Worm (Caenorhabditis elegans) whole organism, early embryonic: Measurements from ENCODE around the gene Y15E3A.3.

Source experiments
- B0310.2 ChIP-seq: sonication (generic microtip); optimal IDR thresholded peaks from 2 replicates; lab custom pipeline; 2016; ENCODE audit warnings: mild to moderate bottlenecking, missing genetic modification characterization, missing compliant biosample characterization
- F13C5.2 ChIP-seq: sonication (generic microtip); optimal IDR thresholded peaks from 2 replicates; lab custom pipeline; 2017; ENCODE audit warnings: mild to moderate bottlenecking, missing genetic modification characterization, inconsistent platforms, missing compliant biosample characterization
- aly-1 ChIP-seq: sonication (generic microtip); optimal IDR thresholded peaks from 2 replicates; lab custom pipeline; 2016; ENCODE audit warnings: missing genetic modification characterization, missing compliant biosample characterization
- ama-1 ChIP-seq: fragments of 150-350 bp; optimal IDR thresholded peaks from 2 replicates; lab custom pipeline; 2014
- ceh-13 ChIP-seq: fragments of 200-800 bp; sonication (Bioruptor generic); optimal IDR thresholded peaks from 2 replicates; lab custom pipeline; 2018; ENCODE audit warnings: mild to moderate bottlenecking, missing genetic modification characterization, missing compliant biosample characterization
- ceh-36 ChIP-seq: sonication (generic microtip); optimal IDR thresholded peaks from 2 replicates; lab custom pipeline; 2016; ENCODE audit warnings: missing genetic modification characterization, inconsistent platforms, missing compliant biosample characterization
- ets-7 ChIP-seq: sonication (generic microtip); optimal IDR thresholded peaks from 2 replicates; lab custom pipeline; 2016; ENCODE audit warnings: missing genotype, missing genetic modification characterization, missing compliant biosample characterization
- flt-1 ChIP-seq: fragments of 200-800 bp; sonication (Bioruptor generic); IDR thresholded peaks from 2 replicates; pipeline ENCODE4 v1.3.6; 2022; ENCODE audit warnings: missing genetic modification characterization, missing compliant biosample characterization
- hmbx-1 ChIP-seq: sonication (generic microtip); optimal IDR thresholded peaks from 2 replicates; lab custom pipeline; 2016; ENCODE audit warnings: mild to moderate bottlenecking, missing genetic modification characterization, missing compliant biosample characterization
- hmg-4 ChIP-seq: fragments of 200-800 bp; sonication (Bioruptor generic); optimal IDR thresholded peaks from 2 replicates; lab custom pipeline; 2018; ENCODE audit warnings: mild to moderate bottlenecking, missing genetic modification characterization, missing compliant biosample characterization
- hnd-1 ChIP-seq: sonication (generic microtip); optimal IDR thresholded peaks from 2 replicates; lab custom pipeline; 2016; ENCODE audit warnings: missing genetic modification characterization, missing compliant biosample characterization
- pes-1 ChIP-seq: fragments of 200-800 bp; sonication (Bioruptor generic); IDR thresholded peaks from 2 replicates; pipeline ENCODE4 v1.3.6; 2022; ENCODE audit warnings: missing genetic modification reagents, missing genetic modification characterization, missing compliant biosample characterization
- scrt-1 ChIP-seq: fragments of 200-800 bp; sonication (Bioruptor generic); IDR thresholded peaks from 2 replicates; pipeline ENCODE4 v1.3.6; 2022; ENCODE audit warnings: missing genetic modification characterization, missing compliant biosample characterization
- sea-1 ChIP-seq: fragments of 200-800 bp; sonication (Bioruptor generic); conservative IDR thresholded peaks from 2 replicates; pipeline ENCODE4 v1.3.6; 2022; ENCODE audit warnings: missing genetic modification characterization, missing compliant biosample characterization
- tbx-11 ChIP-seq: fragments of 200-800 bp; sonication (Bioruptor generic); IDR thresholded peaks from 2 replicates; pipeline ENCODE4 v1.3.6; 2022; ENCODE audit warnings: missing genetic modification characterization, missing compliant biosample characterization
- tbx-37 ChIP-seq: fragments of 200-800 bp; sonication (Bioruptor generic); conservative IDR thresholded peaks from 2 replicates; pipeline ENCODE4 v1.3.6; 2022; ENCODE audit warnings: missing genetic modification reagents, missing genetic modification characterization, missing compliant biosample characterization
- tra-4 ChIP-seq: sonication (generic microtip); optimal IDR thresholded peaks from 2 replicates; lab custom pipeline; 2017; ENCODE audit warnings: missing genetic modification characterization, missing compliant biosample characterization

Gene Y15E3A.3

DNA sequence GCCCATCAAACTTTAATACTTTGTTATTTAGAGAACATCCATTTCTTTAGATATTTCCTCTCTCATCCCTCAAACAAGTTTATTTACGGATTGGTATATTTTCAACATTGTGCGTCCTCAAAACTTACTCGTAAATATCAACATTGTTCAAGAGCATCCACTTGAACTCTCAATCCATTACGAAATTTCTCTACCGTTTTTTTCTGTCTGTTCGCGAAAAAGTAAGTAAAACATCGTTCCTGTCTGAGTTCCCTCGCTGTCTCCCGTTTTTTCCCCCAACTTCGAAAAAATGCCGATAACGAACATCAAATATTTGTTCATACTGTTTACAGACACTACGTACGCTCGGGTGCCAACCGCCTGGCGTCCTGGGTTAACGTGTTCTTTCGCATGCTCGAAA, 9.3 kb upstream of the Y15E3A.3 start:
- TF ChIP-seq scrt-1 (GFP tag; lab: Robert Waterston, UW) (no peak), flt-1 (GFP tag; lab: Robert Waterston, UW) (no peak), ets-7 (tag; lab: Kevin White, UChicago) (no peak), pes-1 (no peak), tbx-37 (GFP tag; lab: Robert Waterston, UW) (no peak), F13C5.2 (tag; lab: Kevin White, UChicago) (no peak), aly-1 (tag; lab: Kevin White, UChicago) (no peak), ceh-13 (GFP tag; lab: Kevin White, UChicago) (no peak), tbx-11 (no peak), hmbx-1 (tag; lab: Kevin White, UChicago) (no peak), sea-1 (no peak), B0310.2 (no peak), tra-4 (tag; lab: Kevin White, UChicago) (no peak), hnd-1 (tag; lab: Kevin White, UChicago) (no peak), ceh-36 (no peak), ama-1 (no peak), hmg-4 (GFP tag; lab: Kevin White, UChicago) (no peak)

- no peak for TF ChIP-seq tbx-11
- no peak for TF ChIP-seq sea-1
- TF ChIP-seq ceh-36, result no peak
- TF ChIP-seq hmbx-1 (tag; lab: Kevin White, UChicago), result no peak
- no peak for TF ChIP-seq B0310.2
- TF ChIP-seq ets-7 (tag; lab: Kevin White, UChicago), result no peak
- no peak for TF ChIP-seq tra-4 (tag; lab: Kevin White, UChicago)
Measured at ce11 chrX:15330664-15331063, 5.1 kb upstream of the Y15E3A.3 start, which contains the start of gene Y15E3A.4. Gene Y15E3A.4, plus strand, starts transcription at chrX:15330964.

DNA sequence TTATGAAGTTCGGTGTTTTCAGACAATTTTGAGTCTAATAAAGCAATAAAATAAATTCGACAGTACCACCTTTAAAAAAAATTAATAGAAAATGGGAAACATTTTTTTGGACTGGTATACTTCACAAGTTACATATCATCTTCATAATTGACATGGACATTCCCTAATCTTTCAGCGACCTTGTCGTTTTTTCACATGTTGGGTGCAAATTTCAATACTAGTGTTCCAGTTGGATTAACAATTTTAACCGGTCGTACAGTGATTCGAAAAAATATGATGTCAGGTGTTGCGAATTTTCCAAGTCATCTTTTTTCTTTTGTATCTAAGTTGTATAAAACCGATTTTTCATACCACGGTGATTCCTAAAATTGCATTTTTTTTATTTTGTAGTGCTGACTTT, 2.7 kb upstream of the Y15E3A.3 start:
- no peak for TF ChIP-seq scrt-1 (GFP tag; lab: Robert Waterston, UW)
- no peak for TF ChIP-seq sea-1
- TF ChIP-seq ama-1, result no peak
- TF ChIP-seq aly-1 (tag; lab: Kevin White, UChicago), result no peak
- TF ChIP-seq flt-1 (GFP tag; lab: Robert Waterston, UW), result no peak
- no peak for TF ChIP-seq tra-4 (tag; lab: Kevin White, UChicago)
- no peak for TF ChIP-seq hmg-4 (GFP tag; lab: Kevin White, UChicago)
- no peak for TF ChIP-seq pes-1
- no peak for TF ChIP-seq B0310.2
- TF ChIP-seq hmbx-1 (tag; lab: Kevin White, UChicago), result no peak
- TF ChIP-seq hnd-1 (tag; lab: Kevin White, UChicago), result no peak
- no peak for TF ChIP-seq ceh-13 (GFP tag; lab: Kevin White, UChicago)
- no peak for TF ChIP-seq F13C5.2 (tag; lab: Kevin White, UChicago)
- TF ChIP-seq tbx-37 (GFP tag; lab: Robert Waterston, UW), result no peak
- TF ChIP-seq ets-7 (tag; lab: Kevin White, UChicago), result no peak
- TF ChIP-seq tbx-11, result no peak
- no peak for TF ChIP-seq ceh-36

- TF ChIP-seq ama-1 (no peak), sea-1 (no peak), tbx-11 (no peak), flt-1 (GFP tag; lab: Robert Waterston, UW) (no peak), B0310.2 (no peak), aly-1 (tag; lab: Kevin White, UChicago) (no peak), pes-1 (no peak)
Measured at ce11 chrX:15327238-15327637, 1.6 kb upstream of the Y15E3A.3 start.

DNA sequence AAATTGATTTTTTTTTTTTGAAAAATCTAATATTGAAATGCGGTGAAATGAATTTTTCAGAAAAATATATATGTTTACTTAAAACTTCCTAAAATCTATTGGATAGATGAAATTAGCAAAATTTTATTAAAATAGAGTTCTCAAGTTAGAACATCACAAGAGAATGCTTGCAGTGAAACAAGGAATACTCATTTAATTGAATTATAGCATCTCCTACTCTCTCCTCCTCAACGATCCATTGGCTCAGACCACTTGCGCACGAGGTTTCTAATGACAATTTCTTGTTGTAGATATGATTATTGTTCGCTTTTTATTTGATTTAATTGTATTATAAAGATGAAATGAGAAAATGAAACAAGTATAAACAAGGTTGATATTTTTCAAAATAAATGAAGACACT, 3.8 kb downstream of the Y15E3A.3 start:
- TF ChIP-seq scrt-1 (GFP tag; lab: Robert Waterston, UW), result no peak
- TF ChIP-seq hnd-1 (tag; lab: Kevin White, UChicago), result no peak
- no peak for TF ChIP-seq flt-1 (GFP tag; lab: Robert Waterston, UW)
- TF ChIP-seq pes-1, result no peak
- TF ChIP-seq hmbx-1 (tag; lab: Kevin White, UChicago), result no peak
- TF ChIP-seq tbx-11, result no peak
- TF ChIP-seq ets-7 (tag; lab: Kevin White, UChicago), result no peak
- no peak for TF ChIP-seq hmg-4 (GFP tag; lab: Kevin White, UChicago)
- no peak for TF ChIP-seq tra-4 (tag; lab: Kevin White, UChicago)
- no peak for TF ChIP-seq tbx-37 (GFP tag; lab: Robert Waterston, UW)
- TF ChIP-seq aly-1 (tag; lab: Kevin White, UChicago), result no peak
- TF ChIP-seq sea-1, result no peak
- TF ChIP-seq B0310.2, result no peak
- no peak for TF ChIP-seq ceh-36
- TF ChIP-seq ceh-13 (GFP tag; lab: Kevin White, UChicago), result no peak
- no peak for TF ChIP-seq F13C5.2 (tag; lab: Kevin White, UChicago)
- no peak for TF ChIP-seq ama-1

ce11 chrX:15321217-15321616, 4.4 kb downstream of the Y15E3A.3 start:
- TF ChIP-seq ceh-36, result no peak
- no peak for TF ChIP-seq scrt-1 (GFP tag; lab: Robert Waterston, UW)
- TF ChIP-seq hmg-4 (GFP tag; lab: Kevin White, UChicago), result no peak
- no peak for TF ChIP-seq ama-1
- TF ChIP-seq sea-1, result no peak

DNA sequence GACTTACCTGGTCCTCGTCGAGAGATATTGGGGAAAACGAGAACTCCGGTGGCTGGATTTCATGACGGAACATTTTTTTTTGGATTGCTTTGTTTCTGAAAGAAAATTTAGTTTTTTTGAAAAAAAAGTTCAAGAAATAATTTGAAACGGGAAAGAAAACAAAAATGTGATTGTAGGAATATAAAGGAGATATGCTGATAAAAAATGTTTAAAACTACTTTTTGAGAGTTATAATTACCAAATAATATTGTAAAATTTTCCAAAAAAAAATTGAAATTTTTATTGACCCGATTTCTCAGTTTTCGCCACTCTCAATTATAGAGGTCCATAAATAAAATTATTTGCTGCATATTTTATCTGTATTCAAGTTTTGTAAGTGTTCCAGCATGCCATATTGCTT, 8.5 kb downstream of the Y15E3A.3 start, which contains the start of gene glb-28:
glb-28 (minus strand) TSS at position 101 of the 400 bp plus-strand sequence.
- no peak for TF ChIP-seq tbx-11
- no peak for TF ChIP-seq ets-7 (tag; lab: Kevin White, UChicago)
- TF ChIP-seq ceh-13 (GFP tag; lab: Kevin White, UChicago), result no peak
- TF ChIP-seq pes-1, result no peak
- no peak for TF ChIP-seq B0310.2
- no peak for TF ChIP-seq F13C5.2 (tag; lab: Kevin White, UChicago)
- TF ChIP-seq ama-1, result no peak
- no peak for TF ChIP-seq sea-1
- TF ChIP-seq hnd-1 (tag; lab: Kevin White, UChicago), result no peak
- TF ChIP-seq hmg-4 (GFP tag; lab: Kevin White, UChicago), result no peak
- no peak for TF ChIP-seq tra-4 (tag; lab: Kevin White, UChicago)
- no peak for TF ChIP-seq ceh-36

- TF ChIP-seq ama-1 (no peak), ets-7 (tag; lab: Kevin White, UChicago) (no peak), tbx-11 (no peak), tra-4 (tag; lab: Kevin White, UChicago) (no peak), hnd-1 (tag; lab: Kevin White, UChicago) (no peak), hmbx-1 (tag; lab: Kevin White, UChicago) (no peak), aly-1 (tag; lab: Kevin White, UChicago) (no peak), tbx-37 (GFP tag; lab: Robert Waterston, UW) (no peak), ceh-36 (no peak), B0310.2 (no peak), sea-1 (no peak), F13C5.2 (tag; lab: Kevin White, UChicago) (no peak), hmg-4 (GFP tag; lab: Kevin White, UChicago) (no peak), scrt-1 (GFP tag; lab: Robert Waterston, UW) (no peak)
Measured at ce11 chrX:15312681-15313080, 12.9 kb downstream of the Y15E3A.3 start.
